Worm (Caenorhabditis elegans) whole organism, mixed stage, embryonic: ENCODE results near the gene nhr-45.

Experiments used
- flh-1 ChIP-seq: fragments of 200-800 bp; sonication (Bioruptor generic); optimal IDR thresholded peaks from 2 replicates; lab custom pipeline; 2018; ENCODE audit warnings: mild to moderate bottlenecking, missing genetic modification characterization, moderate library complexity, missing compliant biosample characterization
- nhr-76 ChIP-seq: sonication (generic microtip); optimal IDR thresholded peaks from 2 replicates; lab custom pipeline; 2017; ENCODE audit warnings: missing biosample characterization, missing genetic modification characterization
- sptf-1 ChIP-seq: sonication (generic microtip); optimal IDR thresholded peaks from 2 replicates; lab custom pipeline; 2017; ENCODE audit warnings: mild to moderate bottlenecking, missing genetic modification characterization, moderate library complexity, missing compliant biosample characterization
- unc-39 ChIP-seq: fragments of 150-350 bp; optimal IDR thresholded peaks from 2 replicates; lab custom pipeline; 2014; ENCODE audit warnings: missing biosample characterization, missing genetic modification characterization
- zip-8 ChIP-seq: fragments of 150-350 bp; optimal IDR thresholded peaks from 2 replicates; lab custom pipeline; 2014; ENCODE audit warnings: missing biosample characterization, missing genetic modification characterization

DNA sequence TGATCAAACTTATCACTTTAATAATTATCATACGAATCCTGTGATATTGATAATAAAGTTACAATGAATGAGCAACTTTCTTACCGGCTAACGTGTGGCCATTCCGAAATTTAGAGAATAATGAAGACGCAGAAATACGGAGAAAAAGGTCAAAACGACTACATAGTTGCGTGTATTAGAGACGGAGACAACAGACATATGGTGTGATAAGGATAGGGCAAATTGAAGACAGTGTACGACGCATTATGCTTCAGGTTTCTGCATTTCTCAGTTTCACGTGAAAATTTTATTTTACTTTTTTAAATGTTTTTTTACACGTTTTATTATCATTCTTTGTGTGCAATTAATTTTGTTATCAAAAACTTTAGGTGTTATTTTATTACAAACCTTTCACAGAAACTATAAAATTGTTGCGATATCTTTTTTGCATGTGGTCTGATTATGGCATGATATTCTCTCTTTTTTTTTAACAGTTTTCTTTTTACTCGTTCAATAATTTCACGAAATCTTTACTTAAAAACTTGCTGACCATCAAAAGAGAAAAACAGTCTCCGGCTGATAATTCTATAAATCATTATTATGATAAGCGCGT is 13.1 kb upstream of the nhr-45 start, which contains the start of gene tmem-135:
- TF ChIP-seq unc-39 (tag; lab: Kevin White, UChicago): no peak
- no peak for TF ChIP-seq nhr-76 (tag; lab: Kevin White, UChicago)
- no peak for TF ChIP-seq zip-8 (tag; lab: Kevin White, UChicago)
- no peak for TF ChIP-seq flh-1
- no peak for TF ChIP-seq sptf-1 (tag; lab: Kevin White, UChicago)
